Fruit fly (Drosophila melanogaster): ENCODE measurements around the gene CG16717.
A peak's percentile ranks its signal among the peaks of the same experiment; 100 is the strongest.

The CG16717 gene

dm6 chr3L:9703495-9703894, 24.5 kb downstream of the CG16717 start, which contains the start of gene CG6761:
Gene CG6761, minus strand, starts transcription at chr3L:9703595.
- no peak for TF ChIP-seq pad (GFP tag; optimal IDR thresholded peaks at IDR 0.05)
- no peak for TF ChIP-seq Clk (GFP tag; optimal IDR thresholded peaks at IDR 0.05)
- TF ChIP-seq tj (GFP tag; optimal IDR thresholded peaks at IDR 0.05) = no peak
- TF ChIP-seq cic (GFP tag; optimal IDR thresholded peaks at IDR 0.05) = no peak
- no peak for TF ChIP-seq CG33017 (tag; optimal IDR thresholded peaks at IDR 0.05)
- TF ChIP-seq cnc (optimal IDR thresholded peaks at IDR 0.05) = no peak
- no peak for TF ChIP-seq kay (GFP tag; ENCODE audit: borderline replicate concordance)
- no peak for TF ChIP-seq CG12768 (GFP tag; optimal IDR thresholded peaks at IDR 0.05)
- TF ChIP-seq Crg-1 (GFP tag; optimal IDR thresholded peaks at IDR 0.05) = no peak
- no peak for TF ChIP-seq CG14711 (tag; optimal IDR thresholded peaks at IDR 0.05)
- TF ChIP-seq CG5204 (GFP tag; optimal IDR thresholded peaks at IDR 0.05) = no peak
- TF ChIP-seq CG7101 (tag; optimal IDR thresholded peaks at IDR 0.05) = no peak
- TF ChIP-seq CG11617 (GFP tag; optimal IDR thresholded peaks at IDR 0.05) = no peak
- TF ChIP-seq bab1 (GFP tag; optimal IDR thresholded peaks at IDR 0.05) = no peak

dm6 chr3L:9704162-9704748, 25.3 kb downstream of the CG16717 start, which contains the start of gene CG16711:
Gene CG16711, plus strand, starts transcription at chr3L:9704331.
- TF ChIP-seq Clk (GFP tag; optimal IDR thresholded peaks at IDR 0.05) (no peak), bab1 (GFP tag; optimal IDR thresholded peaks at IDR 0.05) (peak; percentile 46), pad (GFP tag; optimal IDR thresholded peaks at IDR 0.05) (peak; percentile 14), cic (GFP tag; optimal IDR thresholded peaks at IDR 0.05) (peak; percentile 40)

DNA sequence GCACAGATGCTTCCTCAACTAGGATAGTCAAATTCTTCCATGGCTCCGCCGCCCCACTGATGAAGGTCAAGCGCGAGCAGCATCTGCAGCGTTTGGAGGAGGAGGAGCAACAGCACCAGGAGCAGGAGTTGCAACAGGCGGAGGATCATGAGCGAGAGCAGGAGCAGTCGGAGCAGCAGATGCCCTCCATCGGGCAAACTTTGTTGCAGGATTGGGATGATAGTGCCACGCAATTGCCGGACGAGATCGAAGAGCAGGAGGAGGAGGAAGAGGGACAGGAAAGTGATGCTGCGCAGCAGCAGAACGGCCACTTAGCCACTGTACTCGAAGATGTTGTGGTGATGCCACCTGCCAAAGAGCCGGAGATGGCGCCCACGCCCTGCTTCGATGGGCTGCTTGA, 26.6 kb downstream of the CG16717 start:
- no peak for TF ChIP-seq CG1620 (GFP tag; optimal IDR thresholded peaks at IDR 0.05)
- TF ChIP-seq bab1 (GFP tag; optimal IDR thresholded peaks at IDR 0.05) = no peak
- TF ChIP-seq ovo (GFP tag; optimal IDR thresholded peaks at IDR 0.05) = no peak
- no peak for TF ChIP-seq kay (GFP tag; ENCODE audit: borderline replicate concordance)
- TF ChIP-seq CG12768 (GFP tag; optimal IDR thresholded peaks at IDR 0.05) = no peak
- TF ChIP-seq tj (GFP tag; optimal IDR thresholded peaks at IDR 0.05) = no peak

DNA sequence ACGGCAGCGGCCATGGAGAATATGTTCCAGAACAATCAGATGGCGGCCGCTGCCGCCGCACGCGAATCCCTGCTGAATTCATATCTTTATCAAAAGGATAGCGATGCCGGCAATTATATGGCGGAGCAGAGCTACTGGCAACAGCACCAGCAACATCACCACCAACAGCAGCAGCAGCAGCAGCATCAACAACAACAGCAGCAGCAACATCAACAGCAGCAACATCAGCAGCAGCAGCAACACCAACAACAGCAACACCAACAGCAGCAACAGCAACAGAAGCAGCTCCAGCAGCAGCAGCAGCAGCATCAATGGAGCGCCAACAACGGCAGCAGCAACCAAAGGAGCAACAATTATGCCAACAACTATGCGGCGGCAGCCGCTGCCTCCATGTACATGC, 29.8 kb downstream of the CG16717 start:
- TF ChIP-seq CG7045 (GFP tag; optimal IDR thresholded peaks at IDR 0.05) = no peak
- TF ChIP-seq ovo (GFP tag; optimal IDR thresholded peaks at IDR 0.05) = no peak
- no peak for TF ChIP-seq Clk (GFP tag; optimal IDR thresholded peaks at IDR 0.05)
- TF ChIP-seq CG12768 (GFP tag; optimal IDR thresholded peaks at IDR 0.05) = no peak
- no peak for TF ChIP-seq CG33017 (tag; optimal IDR thresholded peaks at IDR 0.05)
- TF ChIP-seq CG5204 (GFP tag; optimal IDR thresholded peaks at IDR 0.05) = no peak
- no peak for TF ChIP-seq Mnt (GFP tag; optimal IDR thresholded peaks at IDR 0.05)

DNA sequence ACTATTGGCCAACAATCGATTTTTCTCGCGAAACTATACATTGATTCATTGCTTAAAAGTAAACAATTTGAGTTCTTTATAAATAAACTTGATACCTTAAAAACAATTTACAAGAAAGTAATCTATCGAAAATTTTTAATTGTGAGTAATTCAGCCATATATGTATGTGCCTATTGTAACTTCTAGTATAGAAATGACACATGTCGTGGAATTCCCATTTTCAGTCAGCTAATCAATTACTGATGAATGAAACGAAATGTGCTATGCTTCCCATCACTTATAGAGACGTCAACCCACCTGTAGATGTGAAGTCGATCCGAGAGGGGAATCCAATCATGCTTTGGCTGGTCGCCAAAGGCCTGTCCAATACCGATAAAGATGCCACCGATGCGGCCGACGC, 32.2 kb downstream of the CG16717 start:
- TF ChIP-seq cic (GFP tag; optimal IDR thresholded peaks at IDR 0.05) (peak; percentile 1), Crg-1 (GFP tag; optimal IDR thresholded peaks at IDR 0.05) (no peak), CG5204 (GFP tag; optimal IDR thresholded peaks at IDR 0.05) (no peak)

- TF ChIP-seq cnc (optimal IDR thresholded peaks at IDR 0.05) (peak in 1 of 2 experiments; percentile 69), CG7045 (GFP tag; optimal IDR thresholded peaks at IDR 0.05) (no peak)
These were observed 33.2 kb downstream of the CG16717 start for dm6 chr3L:9712066-9712789.

- no peak for TF ChIP-seq ovo (GFP tag; optimal IDR thresholded peaks at IDR 0.05)
- TF ChIP-seq Clk (GFP tag; optimal IDR thresholded peaks at IDR 0.05) = no peak
- peak; percentile 74 for TF ChIP-seq kay (GFP tag; ENCODE audit: borderline replicate concordance)
- no peak for TF ChIP-seq Mnt (GFP tag; optimal IDR thresholded peaks at IDR 0.05)
- TF ChIP-seq Hr96 (GFP tag; optimal IDR thresholded peaks at IDR 0.05) = no peak
- no peak for TF ChIP-seq toe (GFP tag; optimal IDR thresholded peaks at IDR 0.05)
These were observed 34.4 kb downstream of the CG16717 start, which contains the start of gene SH3PX1 for dm6 chr3L:9713383-9713827. Gene SH3PX1, minus strand, starts transcription at chr3L:9713827.

dm6 chr3L:9713828-9714536, 35.0 kb downstream of the CG16717 start, which contains the start of gene vsg:
Gene vsg, plus strand, starts transcription at chr3L:9714324.
- TF ChIP-seq Mnt (GFP tag; optimal IDR thresholded peaks at IDR 0.05) (no peak), ovo (GFP tag; optimal IDR thresholded peaks at IDR 0.05) (peak; percentile 77), Crg-1 (GFP tag; optimal IDR thresholded peaks at IDR 0.05) (peak; percentile 34), cnc (optimal IDR thresholded peaks at IDR 0.05) (no peak), bab1 (GFP tag; optimal IDR thresholded peaks at IDR 0.05) (peak; percentile 53), kay (GFP tag; ENCODE audit: borderline replicate concordance) (peak; percentile 62), CG5204 (GFP tag; optimal IDR thresholded peaks at IDR 0.05) (no peak), CG11617 (GFP tag; optimal IDR thresholded peaks at IDR 0.05) (peak; percentile 91), CG1620 (GFP tag; optimal IDR thresholded peaks at IDR 0.05) (peak; percentile 73), CG7101 (tag; optimal IDR thresholded peaks at IDR 0.05) (peak; percentile 81), cic (GFP tag; optimal IDR thresholded peaks at IDR 0.05) (no peak), CG7045 (GFP tag; optimal IDR thresholded peaks at IDR 0.05) (peak; percentile 84), tj (GFP tag; optimal IDR thresholded peaks at IDR 0.05) (peak; percentile 94), CG14711 (tag; optimal IDR thresholded peaks at IDR 0.05) (peak; percentile 65), Clk (GFP tag; optimal IDR thresholded peaks at IDR 0.05) (peak; percentile 63), Hr96 (GFP tag; optimal IDR thresholded peaks at IDR 0.05) (peak; percentile 39), toe (GFP tag; optimal IDR thresholded peaks at IDR 0.05) (peak; percentile 83), CG12768 (GFP tag; optimal IDR thresholded peaks at IDR 0.05) (peak; percentile 76), pad (GFP tag; optimal IDR thresholded peaks at IDR 0.05) (peak; percentile 67), CG33017 (tag; optimal IDR thresholded peaks at IDR 0.05) (peak; percentile 71)

Data from whole organism, adult.